Fruit fly (Drosophila melanogaster) whole organism, embryonic: ENCODE measurements around the gene CG9021.

ENCODE experiments used
- Atf6 ChIP-seq: fragments of 200-800 bp; sonication (Bioruptor generic); IDR thresholded peaks from 2 replicates; pipeline ENCODE4 v1.3.6; 2022; ENCODE audit warnings: missing biosample characterization, missing genetic modification characterization
- Bgb ChIP-seq: fragments of 200-800 bp; sonication (Bioruptor generic); IDR thresholded peaks from 2 replicates; pipeline ENCODE4 v1.3.6; 2022; ENCODE audit warnings: missing biosample characterization, missing genetic modification characterization; ENCODE audit not compliant: partially characterized antibody
- Blimp-1 ChIP-seq: fragments of 200-800 bp; sonication (Bioruptor generic); optimal IDR thresholded peaks from 3 replicates; lab custom pipeline; 2018; ENCODE audit warnings: missing biosample characterization, missing genetic modification characterization, mild to moderate bottlenecking, moderate library complexity, missing genetic modification reagents
- CG10366 ChIP-seq: fragments of 200-800 bp; sonication (Bioruptor generic); IDR thresholded peaks from 2 replicates; pipeline ENCODE4 v1.3.6; 2022; ENCODE audit warnings: missing biosample characterization, missing genetic modification characterization
- CG10431 ChIP-seq: fragments of 200-800 bp; sonication (Bioruptor generic); optimal IDR thresholded peaks from 3 replicates; lab custom pipeline; 2018; ENCODE audit warnings: missing biosample characterization, mild to moderate bottlenecking, missing genetic modification characterization
- CG11247 ChIP-seq: fragments of 200-800 bp; sonication (Bioruptor generic); IDR thresholded peaks from 2 replicates; pipeline ENCODE4 v1.3.6; 2022; ENCODE audit warnings: missing biosample characterization, missing genetic modification characterization
- CG11456 ChIP-seq: fragments of 200-800 bp; sonication (Bioruptor generic); IDR thresholded peaks from 3 replicates; pipeline ENCODE4 v1.3.6; 2022; ENCODE audit warnings: missing biosample characterization, missing genetic modification characterization
- CG12391 ChIP-seq: fragments of 200-800 bp; sonication (Bioruptor generic); optimal IDR thresholded peaks from 3 replicates; lab custom pipeline; 2018; ENCODE audit warnings: missing biosample characterization, mild to moderate bottlenecking, missing genetic modification characterization, moderate library complexity
- CG13894 ChIP-seq: fragments of 200-800 bp; sonication (Bioruptor generic); optimal IDR thresholded peaks from 3 replicates; lab custom pipeline; 2018; ENCODE audit warnings: missing biosample characterization, mild to moderate bottlenecking, missing genetic modification characterization, moderate library complexity
- CG14441 ChIP-seq: fragments of 200-800 bp; sonication (Bioruptor generic); IDR thresholded peaks from 2 replicates; pipeline ENCODE4 v1.3.6; 2022; ENCODE audit warnings: missing biosample characterization, missing genetic modification characterization
- CG16813 ChIP-seq: fragments of 200-800 bp; sonication (Bioruptor generic); IDR thresholded peaks from 3 replicates; pipeline ENCODE4 v1.3.6; 2022; ENCODE audit warnings: missing biosample characterization, missing genetic modification characterization; ENCODE audit not compliant: partially characterized antibody
- CG17361 ChIP-seq: fragments of 200-800 bp; sonication (Bioruptor generic); IDR thresholded peaks from 3 replicates; pipeline ENCODE4 v1.3.6; 2022; ENCODE audit warnings: missing biosample characterization, missing genetic modification characterization
- CG18476 ChIP-seq: fragments of 200-800 bp; sonication (Bioruptor generic); optimal IDR thresholded peaks from 2 replicates; lab custom pipeline; 2016; ENCODE audit warnings: missing biosample characterization, mild to moderate bottlenecking, missing genetic modification characterization
- CG2202 ChIP-seq: fragments of 200-800 bp; sonication (Bioruptor generic); optimal IDR thresholded peaks from 2 replicates; lab custom pipeline; 2018; ENCODE audit warnings: missing biosample characterization, mild to moderate bottlenecking, missing genetic modification characterization
- CG31388 ChIP-seq: fragments of 200-800 bp; sonication (Bioruptor generic); optimal IDR thresholded peaks from 2 replicates; lab custom pipeline; 2016; ENCODE audit warnings: missing biosample characterization, missing genetic modification characterization
- CG4282 ChIP-seq: fragments of 200-800 bp; sonication (Bioruptor generic); optimal IDR thresholded peaks from 2 replicates; lab custom pipeline; 2016; ENCODE audit warnings: missing biosample characterization, missing genetic modification characterization
- CG4617 ChIP-seq: fragments of 200-800 bp; sonication (Bioruptor generic); optimal IDR thresholded peaks from 3 replicates; lab custom pipeline; 2016; ENCODE audit warnings: missing biosample characterization, missing genetic modification characterization, borderline replicate concordance
- CG7357 ChIP-seq: fragments of 200-800 bp; sonication (Bioruptor generic); IDR thresholded peaks from 3 replicates; pipeline ENCODE4 v1.3.6; 2022; ENCODE audit warnings: missing biosample characterization, missing genetic modification characterization
- CG7556 ChIP-seq: fragments of 200-800 bp; sonication (Bioruptor generic); optimal IDR thresholded peaks from 2 replicates; lab custom pipeline; 2017; ENCODE audit warnings: missing biosample characterization, mild to moderate bottlenecking, missing genetic modification characterization
- Dll ChIP-seq: fragments of 200-800 bp; sonication (Bioruptor generic); IDR thresholded peaks from 4 replicates; pipeline ENCODE4 v1.3.6; 2022; ENCODE audit warnings: missing biosample characterization, missing genetic modification characterization; ENCODE audit not compliant: partially characterized antibody
- Ets65A ChIP-seq: fragments of 200-800 bp; sonication (Bioruptor generic); peaks from one replicate; lab custom pipeline; 2016; ENCODE audit warnings: missing biosample characterization, missing genetic modification characterization
- Ets97D ChIP-seq: fragments of 200-800 bp; sonication (Bioruptor generic); optimal IDR thresholded peaks from 3 replicates; lab custom pipeline; 2016; ENCODE audit warnings: missing biosample characterization, missing genetic modification characterization
- HLH4C ChIP-seq: fragments of 200-800 bp; sonication (Bioruptor generic); IDR thresholded peaks from 3 replicates; pipeline ENCODE4 v1.3.6; 2022; ENCODE audit warnings: missing biosample characterization, missing genetic modification characterization; ENCODE audit not compliant: partially characterized antibody
- HLHmδ ChIP-seq: fragments of 200-800 bp; sonication (Bioruptor generic); optimal IDR thresholded peaks from 2 replicates; lab custom pipeline; 2018; ENCODE audit warnings: missing biosample characterization, mild to moderate bottlenecking, missing genetic modification characterization, moderate library complexity
- Hmx ChIP-seq: fragments of 200-800 bp; sonication (Bioruptor generic); optimal IDR thresholded peaks from 2 replicates; lab custom pipeline; 2016; ENCODE audit warnings: missing biosample characterization, missing genetic modification characterization
- Kr ChIP-seq: fragments of 200-800 bp; sonication (Bioruptor generic); optimal IDR thresholded peaks from 2 replicates; lab custom pipeline; 2017; ENCODE audit warnings: missing biosample characterization, mild to moderate bottlenecking, missing genetic modification characterization
- MESR4 ChIP-seq: fragments of 200-800 bp; sonication (Bioruptor generic); optimal IDR thresholded peaks from 2 replicates; lab custom pipeline; 2018; ENCODE audit warnings: missing biosample characterization, mild to moderate bottlenecking, missing genetic modification characterization, moderate library complexity
- Mrtf ChIP-seq: fragments of 200-800 bp; sonication (Bioruptor generic); IDR thresholded peaks from 3 replicates; pipeline ENCODE4 v1.3.6; 2022; ENCODE audit warnings: missing biosample characterization, missing genetic modification characterization
- NK7.1 ChIP-seq: fragments of 200-800 bp; sonication (Bioruptor generic); optimal IDR thresholded peaks from 3 replicates; lab custom pipeline; 2016; ENCODE audit warnings: missing biosample characterization, missing genetic modification characterization
- Pdp1 ChIP-seq, 2 experiments: fragments of 200-800 bp; sonication (Bioruptor generic); optimal IDR thresholded peaks; 3 replicates each; lab custom pipeline; 2016; ENCODE audit warnings: missing biosample characterization in 2 of 2, missing genetic modification characterization in 2 of 2, mild to moderate bottlenecking in 1 of 2, moderate library complexity in 1 of 2
- Six4 ChIP-seq: fragments of 200-800 bp; sonication (Bioruptor generic); optimal IDR thresholded peaks from 2 replicates; lab custom pipeline; 2016; ENCODE audit warnings: missing biosample characterization, missing genetic modification characterization
- amos ChIP-seq: fragments of 200-800 bp; sonication (Bioruptor generic); IDR thresholded peaks from 2 replicates; pipeline ENCODE4 v1.3.6; 2022; ENCODE audit warnings: missing biosample characterization, missing genetic modification characterization; ENCODE audit not compliant: partially characterized antibody
- ara ChIP-seq: fragments of 200-800 bp; sonication (Bioruptor generic); IDR thresholded peaks from 2 replicates; pipeline ENCODE4 v1.3.6; 2022; ENCODE audit warnings: missing biosample characterization, missing genetic modification characterization
- az2 ChIP-seq: fragments of 200-800 bp; sonication (Bioruptor generic); optimal IDR thresholded peaks from 3 replicates; lab custom pipeline; 2016; ENCODE audit warnings: missing biosample characterization, missing genetic modification characterization
- cad ChIP-seq: fragments of >200 bp; optimal IDR thresholded peaks from 2 replicates; lab custom pipeline; 2017; ENCODE audit warnings: missing biosample characterization, missing genetic modification characterization
- dati ChIP-seq: fragments of 200-800 bp; sonication (Bioruptor generic); IDR thresholded peaks from 2 replicates; pipeline ENCODE4 v1.3.6; 2022; ENCODE audit warnings: missing biosample characterization, missing genetic modification characterization
- ems ChIP-seq: fragments of 200-800 bp; sonication (Bioruptor generic); optimal IDR thresholded peaks from 3 replicates; lab custom pipeline; 2016; ENCODE audit warnings: missing biosample characterization, missing genetic modification characterization
- fru ChIP-seq: fragments of >200 bp; optimal IDR thresholded peaks from 2 replicates; lab custom pipeline; 2017
- gro ChIP-seq: fragments of 200-800 bp; sonication (Bioruptor generic); optimal IDR thresholded peaks from 2 replicates; lab custom pipeline; 2016; ENCODE audit warnings: missing biosample characterization, missing genetic modification characterization
- gt ChIP-seq: fragments of 200-800 bp; sonication (Bioruptor generic); IDR thresholded peaks from 2 replicates; pipeline ENCODE4 v1.3.6; 2022; ENCODE audit warnings: missing biosample characterization, missing genetic modification characterization
- kni ChIP-seq: fragments of 200-800 bp; sonication (Bioruptor generic); optimal IDR thresholded peaks from 3 replicates; lab custom pipeline; 2017; ENCODE audit warnings: mild to moderate bottlenecking, missing biosample characterization, missing genetic modification reagents, missing genetic modification characterization
- lilli ChIP-seq: fragments of 200-800 bp; sonication (Bioruptor generic); optimal IDR thresholded peaks from 3 replicates; lab custom pipeline; 2016; ENCODE audit warnings: missing biosample characterization, missing genetic modification characterization
- oc ChIP-seq: fragments of 200-800 bp; sonication (Bioruptor generic); optimal IDR thresholded peaks from 2 replicates; lab custom pipeline; 2018; ENCODE audit warnings: missing biosample characterization, mild to moderate bottlenecking, missing genetic modification characterization, moderate library complexity
- p53 ChIP-seq: fragments of 200-800 bp; sonication (Bioruptor generic); optimal IDR thresholded peaks from 2 replicates; lab custom pipeline; 2016; ENCODE audit warnings: missing biosample characterization, missing genetic modification characterization
- pb ChIP-seq: fragments of 200-800 bp; sonication (Bioruptor generic); optimal IDR thresholded peaks from 3 replicates; lab custom pipeline; 2016; ENCODE audit warnings: missing biosample characterization, missing genetic modification characterization
- psq ChIP-seq: fragments of 200-800 bp; sonication (Bioruptor generic); optimal IDR thresholded peaks from 2 replicates; lab custom pipeline; 2017; ENCODE audit warnings: missing biosample characterization, missing genetic modification characterization
- pum ChIP-seq: fragments of 200-800 bp; sonication (Bioruptor generic); optimal IDR thresholded peaks from 2 replicates; lab custom pipeline; 2016; ENCODE audit warnings: missing biosample characterization, missing genetic modification characterization
- ro ChIP-seq: fragments of 200-800 bp; sonication (Bioruptor generic); IDR thresholded peaks from 2 replicates; pipeline ENCODE4 v1.3.6; 2022; ENCODE audit warnings: missing biosample characterization, missing genetic modification characterization
- sc ChIP-seq, 3 experiments: fragments of >200 bp in 2 of 3; fragments of 200-800 bp in 1 of 3; sonication (Bioruptor generic) in 1 of 3; optimal IDR thresholded peaks; 2 replicates in 2 of 3; 3 replicates in 1 of 3; lab custom pipeline; 2017; ENCODE audit warnings: mild to moderate bottlenecking in 1 of 3, missing biosample characterization in 1 of 3, missing genetic modification characterization in 1 of 3, missing genetic modification reagents in 1 of 3
- tap ChIP-seq: fragments of 200-800 bp; optimal IDR thresholded peaks from 3 replicates; lab custom pipeline; 2019; ENCODE audit warnings: missing biosample characterization, mild to moderate bottlenecking, missing genetic modification characterization, moderate library complexity

The CG9021 gene

dm6 chr2L:5879363-5879934, 25.0 kb downstream of the CG9021 start, which contains the start of gene rau (continued):
- TF ChIP-seq HLHmδ (GFP tag; lab: Kevin White, UChicago) (peak; percentile 82), fru (lab: Kevin White, UChicago) (no peak), CG11456 (GFP tag; lab: Robert Waterston, UW) (no peak), kni (peak; percentile 95), CG7556 (GFP tag; lab: Kevin White, UChicago) (peak; percentile 82), CG11247 (GFP tag; lab: Robert Waterston, UW) (peak; percentile 16; the same call in 1 of the 2 replicates), Dll (GFP tag; lab: Robert Waterston, UW) (peak; percentile 28; the same call in 1 of the 4 replicates), ara (GFP tag; lab: Robert Waterston, UW) (peak; percentile 59; the same call in 1 of the 2 replicates), oc (peak; percentile 66), sc (optimal IDR thresholded peaks at IDR 0.05; lab: Kevin White, UChicago) (no peak), sc (GFP tag; optimal IDR thresholded peaks at IDR 0.05; lab: Kevin White, UChicago) (peak; percentile 67), NK7.1 (GFP tag; lab: Kevin White, UChicago) (no peak), Bgb (GFP tag; lab: Robert Waterston, UW) (peak; percentile 44; the same call in 1 of the 2 replicates), CG10366 (GFP tag; lab: Robert Waterston, UW) (peak; percentile 60), CG14441 (peak; percentile 61), CG13894 (tag; lab: Kevin White, UChicago) (peak; percentile 73), Atf6 (GFP tag; lab: Robert Waterston, UW) (peak; percentile 81), Blimp-1 (GFP tag; lab: Kevin White, UChicago) (peak; percentile 94), CG16813 (peak; percentile 28; the same call in 1 of the 3 replicates), ro (GFP tag; lab: Robert Waterston, UW) (no peak), Mrtf (GFP tag; lab: Robert Waterston, UW) (peak; percentile 44; the same call in 1 of the 3 replicates), p53 (GFP tag; lab: Kevin White, UChicago) (no peak), pum (no peak), MESR4 (GFP tag; lab: Kevin White, UChicago) (peak; percentile 5), psq (no peak), CG12391 (tag; lab: Kevin White, UChicago) (peak; percentile 85), pb (GFP tag; lab: Kevin White, UChicago) (no peak), dati (GFP tag; lab: Robert Waterston, UW) (no peak), Pdp1 (GFP tag; optimal IDR thresholded peaks at IDR 0.05; lab: Kevin White, UChicago) (peak; percentile 30 to 39), CG2202 (tag; lab: Kevin White, UChicago) (peak; percentile 62), Ets97D (no peak), Ets65A (GFP tag; lab: Kevin White, UChicago) (peak; percentile 77), CG7357 (no peak), Kr (GFP tag; lab: Kevin White, UChicago) (no peak), tap (peak; percentile 60), CG4282 (no peak), gro (GFP tag; lab: Kevin White, UChicago) (peak; percentile 14), CG18476 (GFP tag; lab: Kevin White, UChicago) (peak; percentile 57), amos (GFP tag; lab: Robert Waterston, UW) (peak; percentile 27; the same call in 1 of the 2 replicates), ems (GFP tag; lab: Kevin White, UChicago) (peak; percentile 49), az2 (GFP tag; lab: Kevin White, UChicago) (peak; percentile 70), CG10431 (GFP tag; lab: Kevin White, UChicago) (peak; percentile 1), lilli (GFP tag; lab: Kevin White, UChicago) (peak; percentile 74), CG31388 (no peak), Hmx (GFP tag; lab: Kevin White, UChicago) (peak; percentile 25), CG17361 (GFP tag; lab: Robert Waterston, UW) (peak; percentile 83), Six4 (peak; percentile 71), cad (GFP tag; lab: Kevin White, UChicago) (no peak), HLH4C (0 out of 3 replicates have a peak, but pooled peaks have one; percentile 13), gt (GFP tag; lab: Robert Waterston, UW) (no peak), CG4617 (GFP tag; lab: Kevin White, UChicago) (no peak)
